Worm (Caenorhabditis elegans): Measurements from ENCODE around the gene irld-48.

irld-48 gene

DNA sequence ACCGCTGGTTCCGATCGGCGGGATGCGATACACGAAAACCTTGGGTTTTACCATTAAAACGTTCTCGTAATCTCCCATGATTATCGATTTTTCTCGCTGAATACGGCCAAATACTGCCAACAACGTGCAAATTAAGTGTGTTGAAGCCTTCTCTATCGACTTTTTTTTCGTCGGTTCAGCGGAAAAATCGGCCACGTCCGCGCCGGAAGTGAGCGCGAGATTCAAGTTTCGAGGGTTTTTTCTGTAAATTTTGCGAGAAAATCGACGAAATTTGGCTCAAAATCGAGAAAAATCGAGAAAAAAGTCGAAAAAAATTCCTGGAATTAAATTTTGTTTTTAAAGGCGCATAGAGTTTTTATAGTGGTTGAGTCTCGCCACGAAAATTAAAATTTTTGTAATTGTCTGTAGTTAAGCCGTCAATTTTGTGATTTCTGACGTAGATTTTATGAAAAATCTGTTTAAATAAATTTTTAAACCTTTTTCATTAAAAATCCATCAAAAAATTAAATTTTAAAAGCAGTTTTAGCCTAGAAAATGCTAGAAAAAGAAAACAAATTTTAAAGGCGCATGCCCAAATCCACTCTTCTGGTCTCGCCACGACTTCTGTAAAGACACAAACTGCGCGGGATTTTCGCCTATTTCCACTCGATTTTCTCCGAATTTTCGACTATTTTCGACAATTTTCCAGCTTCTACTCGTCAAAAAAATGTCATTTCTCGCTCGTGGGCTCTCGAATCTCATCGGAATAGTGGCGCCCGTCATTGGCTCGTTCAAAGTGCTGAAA is 36.6 kb upstream of the irld-48 start, which contains the start of the genes ncap-1 and Y110A2AR.1 (continued):
- TF ChIP-seq dmd-6 (GFP tag; IDR thresholded peaks at IDR 0.05) (no peak), unc-130 (GFP tag; optimal IDR thresholded peaks at IDR 0.05) (peak; percentile 55), dmd-9 (GFP tag; IDR thresholded peaks at IDR 0.05) (no peak), mdt-29 (GFP tag; IDR thresholded peaks at IDR 0.05) (no peak), unc-62 (GFP tag; optimal IDR thresholded peaks at IDR 0.05 in 1 of 2) (peak in 1 of 2 experiments; percentile 18), unc-62 (tag; optimal IDR thresholded peaks at IDR 0.05) (no peak), tra-1 (GFP tag; IDR thresholded peaks at IDR 0.05) (no peak), hif-1 (tag; optimal IDR thresholded peaks at IDR 0.05) (peak in 1 of 2 experiments; percentile 26), snpc-4 (tag; optimal IDR thresholded peaks at IDR 0.05) (no peak), lin-38 (GFP tag; IDR thresholded peaks at IDR 0.05) (peak; percentile 10; the same call in 1 of the 2 replicates), lsy-2 (tag; optimal IDR thresholded peaks at IDR 0.05) (no peak), lin-1 (GFP tag; IDR thresholded peaks at IDR 0.05) (no peak), nhr-48 (tag; optimal IDR thresholded peaks at IDR 0.05) (no peak), Y105C5A.15 (GFP tag; IDR thresholded peaks at IDR 0.05) (no peak)

DNA sequence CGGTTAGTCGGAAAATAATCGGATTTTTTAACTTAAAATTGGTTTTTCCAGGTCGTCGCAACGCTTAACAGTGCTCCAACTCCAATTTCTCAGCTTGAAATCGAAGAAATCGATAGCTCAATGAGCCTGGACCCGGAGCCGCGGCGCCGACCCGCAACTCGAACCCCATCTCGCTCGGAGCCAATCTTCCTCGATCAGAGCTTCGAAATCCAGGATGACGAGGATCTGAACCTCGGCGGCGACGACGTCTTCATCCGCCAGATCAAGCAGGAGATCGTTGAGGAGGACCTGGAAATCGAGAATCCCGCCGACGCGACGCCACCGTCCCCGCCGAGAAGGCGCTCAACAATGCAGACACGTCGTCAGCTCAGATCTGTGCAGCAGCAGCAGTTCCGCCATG is 35.6 kb upstream of the irld-48 start:
- TF ChIP-seq set-16 (GFP tag; IDR thresholded peaks at IDR 0.05) = peak; percentile 94
- peak; percentile 7 for TF ChIP-seq aha-1 (tag)
- no peak for TF ChIP-seq F37D6.2 (tag; optimal IDR thresholded peaks at IDR 0.05)
- no peak for TF ChIP-seq ceh-28 (tag; optimal IDR thresholded peaks at IDR 0.05)

DNA sequence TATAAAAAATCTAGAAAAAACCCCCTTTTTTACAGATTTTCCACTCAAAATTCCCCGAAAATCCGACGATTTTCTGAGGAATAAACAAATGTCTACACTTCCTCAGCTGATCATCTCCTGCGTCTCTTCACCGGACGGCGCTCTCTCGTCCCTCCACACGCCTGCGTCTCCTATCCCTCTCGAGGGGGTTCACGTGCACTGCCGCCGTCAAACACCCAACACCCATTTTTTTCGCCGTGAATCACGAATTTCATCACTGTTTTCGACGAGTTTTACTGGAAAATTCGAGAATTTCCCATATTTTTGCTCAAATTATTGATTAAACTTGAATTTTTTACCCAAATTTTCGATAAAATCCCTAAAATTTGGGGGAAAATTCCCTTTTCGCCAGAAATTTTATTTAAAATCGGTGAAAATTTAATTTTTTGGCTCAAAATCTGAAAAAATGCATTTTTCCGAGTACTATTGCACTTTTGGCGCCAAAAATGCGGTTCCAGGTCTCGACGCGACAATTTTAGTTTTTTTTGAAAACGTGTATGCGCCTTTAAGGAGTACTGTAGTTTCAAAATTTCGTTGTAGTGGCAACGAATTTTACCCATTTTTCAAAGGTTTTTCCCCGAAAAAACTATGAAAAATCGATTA is 34.9 kb upstream of the irld-48 start:
- TF ChIP-seq mdl-1 (tag; optimal IDR thresholded peaks at IDR 0.05) = peak; percentile 76 to 91
- peak; percentile 64 for TF ChIP-seq unc-130 (GFP tag; optimal IDR thresholded peaks at IDR 0.05)
- 0 out of 2 replicates have a peak, but pooled peaks have one; percentile 11 for TF ChIP-seq T26A8.4 (GFP tag; IDR thresholded peaks at IDR 0.05)
- TF ChIP-seq nhr-48 (tag; optimal IDR thresholded peaks at IDR 0.05) = peak; percentile 60
- no peak for TF ChIP-seq R02D3.7 (tag; optimal IDR thresholded peaks at IDR 0.05)
- no peak for TF ChIP-seq Y105C5A.15 (GFP tag; IDR thresholded peaks at IDR 0.05)
- peak; percentile 28 for TF ChIP-seq fkh-10 (GFP tag; optimal IDR thresholded peaks at IDR 0.05)
- TF ChIP-seq mxl-3 (GFP tag; optimal IDR thresholded peaks at IDR 0.05) = peak; percentile 54
- TF ChIP-seq nhr-28 (tag; optimal IDR thresholded peaks at IDR 0.05) = peak; percentile 14
- TF ChIP-seq php-3 (GFP tag; IDR thresholded peaks at IDR 0.05) = peak; percentile 53
- TF ChIP-seq pha-4 (GFP tag; IDR thresholded peaks at IDR 0.05) = peak; percentile 64; the same call in 1 of the 2 replicates
- no peak for TF ChIP-seq pha-4 (tag; optimal IDR thresholded peaks at IDR 0.05)
- TF ChIP-seq F37D6.2 (tag; optimal IDR thresholded peaks at IDR 0.05) = no peak
- no peak for TF ChIP-seq ZK546.5 (tag; optimal IDR thresholded peaks at IDR 0.05)
- no peak for TF ChIP-seq vab-7 (GFP tag; IDR thresholded peaks at IDR 0.05)
- TF ChIP-seq ceh-44 (GFP tag; IDR thresholded peaks at IDR 0.05) = no peak
- TF ChIP-seq ztf-7 (tag; optimal IDR thresholded peaks at IDR 0.05) = no peak
- peak; percentile 79 for TF ChIP-seq hmg-1.1 (GFP tag; IDR thresholded peaks at IDR 0.05)
- peak; percentile 49 for TF ChIP-seq mep-1 (tag; optimal IDR thresholded peaks at IDR 0.05)
- TF ChIP-seq ceh-32 (tag; optimal IDR thresholded peaks at IDR 0.05; ENCODE audit: poor library complexity) = no peak
- TF ChIP-seq madf-9 (GFP tag; conservative IDR thresholded peaks at IDR 0.05) = no peak
- peak; percentile 43 for TF ChIP-seq duxl-1 (tag; optimal IDR thresholded peaks at IDR 0.05; ENCODE audit: poor library complexity)
- no peak for TF ChIP-seq nhr-41 (GFP tag; IDR thresholded peaks at IDR 0.05)
- no peak for TF ChIP-seq lin-29 (GFP tag; IDR thresholded peaks at IDR 0.05)
- TF ChIP-seq madf-5 (GFP tag; IDR thresholded peaks at IDR 0.05) = no peak
- no peak for TF ChIP-seq nhr-42 (GFP tag; IDR thresholded peaks at IDR 0.05)
- no peak for TF ChIP-seq nhr-6 (tag; optimal IDR thresholded peaks at IDR 0.05)
- no peak for TF ChIP-seq nhr-76 (tag; optimal IDR thresholded peaks at IDR 0.05)
- no peak for TF ChIP-seq aly-2 (tag; optimal IDR thresholded peaks at IDR 0.05)
- TF ChIP-seq sdz-12 (GFP tag; optimal IDR thresholded peaks at IDR 0.05) = no peak
- TF ChIP-seq fos-1 (tag; optimal IDR thresholded peaks at IDR 0.05) = no peak
- no peak for TF ChIP-seq F44E2.7 (GFP tag; IDR thresholded peaks at IDR 0.05)
- TF ChIP-seq unc-62 (GFP tag; optimal IDR thresholded peaks at IDR 0.05 in 1 of 2) = peak in 1 of 2 experiments; percentile 87
- no peak for TF ChIP-seq unc-62 (tag; optimal IDR thresholded peaks at IDR 0.05)

Measured in whole organism, L4 larva.